Worm (Caenorhabditis elegans): ENCODE data around the gene tag-329.

Gene tag-329

ce11 chrV:9549459-9549858 is 14.7 kb downstream of the tag-329 start, which contains the start of gene nstp-10:
TSS of gene nstp-10 (minus strand) at chrV:9549836.
- TF ChIP-seq nhr-129 (tag; optimal IDR thresholded peaks at IDR 0.05) = peak; percentile 55
- peak; percentile 3 to 78 for TF ChIP-seq lsy-2 (tag; optimal IDR thresholded peaks at IDR 0.05)
- no peak for TF ChIP-seq nhr-237 (tag; optimal IDR thresholded peaks at IDR 0.05)
- peak; percentile 19 for TF ChIP-seq crh-2 (tag; optimal IDR thresholded peaks at IDR 0.05)
- TF ChIP-seq fos-1 (tag; optimal IDR thresholded peaks at IDR 0.05) = peak; percentile 12
- TF ChIP-seq sma-3 (GFP tag; optimal IDR thresholded peaks at IDR 0.05) = no peak
- peak; percentile 69 for TF ChIP-seq unc-55 (GFP tag; optimal IDR thresholded peaks at IDR 0.05)
- peak; percentile 37 for TF ChIP-seq C34F6.9 (tag; optimal IDR thresholded peaks at IDR 0.05)
- peak; percentile 36 for TF ChIP-seq lin-13 (GFP tag; optimal IDR thresholded peaks at IDR 0.05)
- no peak for TF ChIP-seq nhr-12 (tag; optimal IDR thresholded peaks at IDR 0.05)
- peak; percentile 7 for TF ChIP-seq gmeb-1 (tag; optimal IDR thresholded peaks at IDR 0.05)

DNA sequence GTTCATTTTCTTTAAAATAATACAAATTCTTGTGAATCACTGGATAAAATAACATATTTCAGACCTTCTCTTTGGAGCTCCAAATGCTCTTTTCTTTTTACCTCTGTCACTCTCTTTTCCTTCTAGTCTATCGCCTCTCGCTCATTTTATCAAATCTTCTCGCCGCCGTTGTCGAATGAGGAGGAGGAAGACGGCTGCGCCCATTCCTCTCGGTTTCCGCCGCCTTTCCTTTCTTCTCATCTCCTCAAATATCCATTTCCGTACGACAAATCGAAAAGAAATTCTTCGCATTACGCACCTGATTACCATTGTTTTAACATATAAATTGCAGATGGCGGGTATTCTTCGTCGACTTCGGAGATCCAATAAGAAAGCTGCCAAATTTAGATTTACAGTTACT is 15.6 kb downstream of the tag-329 start, which contains the start of gene ehbp-1:
TSS of gene ehbp-1 (plus strand) at position 332 of the 400 bp plus-strand sequence.
- TF ChIP-seq sem-4 (tag; optimal IDR thresholded peaks at IDR 0.05) (no peak), snpc-4 (tag; optimal IDR thresholded peaks at IDR 0.05) (no peak), aly-2 (tag; optimal IDR thresholded peaks at IDR 0.05) (no peak), unc-55 (GFP tag; optimal IDR thresholded peaks at IDR 0.05) (peak; percentile 40), nhr-11 (tag; optimal IDR thresholded peaks at IDR 0.05) (no peak), alr-1 (tag; optimal IDR thresholded peaks at IDR 0.05) (no peak), ztf-11 (tag; optimal IDR thresholded peaks at IDR 0.05) (no peak), nhr-77 (tag; optimal IDR thresholded peaks at IDR 0.05) (no peak), Y55F3AM.14 (GFP tag; optimal IDR thresholded peaks at IDR 0.05) (no peak), lsy-2 (tag; optimal IDR thresholded peaks at IDR 0.05) (peak in 1 of 2 experiments; percentile 3), nhr-129 (tag; optimal IDR thresholded peaks at IDR 0.05) (no peak), gmeb-1 (tag; optimal IDR thresholded peaks at IDR 0.05) (no peak), nhr-6 (tag; optimal IDR thresholded peaks at IDR 0.05) (no peak), nhr-10 (tag; optimal IDR thresholded peaks at IDR 0.05) (no peak), ama-1 (optimal IDR thresholded peaks at IDR 0.05) (no peak), lin-39 (tag; optimal IDR thresholded peaks at IDR 0.05) (no peak), skn-1 (tag; optimal IDR thresholded peaks at IDR 0.05) (no peak), mab-5 (tag; optimal IDR thresholded peaks at IDR 0.05) (no peak), ZK546.5 (tag; optimal IDR thresholded peaks at IDR 0.05) (no peak), F13H6.1 (tag; optimal IDR thresholded peaks at IDR 0.05) (no peak), nhr-237 (tag; optimal IDR thresholded peaks at IDR 0.05) (no peak), blmp-1 (tag; optimal IDR thresholded peaks at IDR 0.05; ENCODE audit: insufficient read depth) (no peak), C34F6.9 (tag; optimal IDR thresholded peaks at IDR 0.05) (peak; percentile 32), fos-1 (tag; optimal IDR thresholded peaks at IDR 0.05) (no peak), peb-1 (tag; optimal IDR thresholded peaks at IDR 0.05) (no peak), mbf-1 (tag; optimal IDR thresholded peaks at IDR 0.05) (no peak), ztf-4 (tag; optimal IDR thresholded peaks at IDR 0.05) (no peak), zag-1 (tag; optimal IDR thresholded peaks at IDR 0.05) (no peak), sma-9 (GFP tag; optimal IDR thresholded peaks at IDR 0.05) (peak; percentile 29), sma-9 (tag; optimal IDR thresholded peaks at IDR 0.05) (no peak), crh-2 (tag; optimal IDR thresholded peaks at IDR 0.05) (no peak), ceh-82 (tag; optimal IDR thresholded peaks at IDR 0.05) (no peak)

DNA sequence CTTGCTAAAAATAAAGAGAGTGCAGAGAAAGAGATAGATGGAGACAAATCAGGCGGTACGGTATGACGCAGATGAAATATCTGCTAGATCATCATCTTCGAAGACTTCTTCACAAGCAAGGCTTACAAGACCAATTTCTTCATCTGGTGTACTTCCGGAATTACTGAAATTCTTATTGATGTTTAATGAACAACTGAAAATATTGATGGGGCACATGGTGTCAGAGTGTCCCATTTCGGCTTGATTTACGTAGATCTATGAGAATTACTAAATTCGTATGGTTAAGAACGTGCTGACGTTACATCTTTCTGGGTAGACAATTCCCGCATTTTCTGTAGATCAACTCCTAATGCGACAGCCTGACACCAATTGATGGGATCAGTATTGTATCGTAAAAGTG is 21.9 kb downstream of the tag-329 start:
- TF ChIP-seq nhr-77 (tag; optimal IDR thresholded peaks at IDR 0.05) (no peak), lsy-2 (tag; optimal IDR thresholded peaks at IDR 0.05) (no peak), mab-5 (tag; optimal IDR thresholded peaks at IDR 0.05) (no peak), nhr-10 (tag; optimal IDR thresholded peaks at IDR 0.05) (no peak), sma-9 (GFP tag; optimal IDR thresholded peaks at IDR 0.05) (no peak), sma-9 (tag; optimal IDR thresholded peaks at IDR 0.05) (no peak), lin-13 (GFP tag; optimal IDR thresholded peaks at IDR 0.05) (no peak), blmp-1 (tag; optimal IDR thresholded peaks at IDR 0.05; ENCODE audit: insufficient read depth) (no peak), nhr-25 (tag; optimal IDR thresholded peaks at IDR 0.05) (no peak), ama-1 (optimal IDR thresholded peaks at IDR 0.05) (no peak), nhr-11 (tag; optimal IDR thresholded peaks at IDR 0.05) (no peak), fos-1 (tag; optimal IDR thresholded peaks at IDR 0.05) (no peak), aly-2 (tag; optimal IDR thresholded peaks at IDR 0.05) (no peak), elt-1 (tag; optimal IDR thresholded peaks at IDR 0.05) (no peak), ceh-16 (tag; optimal IDR thresholded peaks at IDR 0.05) (no peak)

All from whole organism, L2 larva.